Worm (Caenorhabditis elegans) whole organism, mixed stage, embryonic: ENCODE data around the gene Y39A3B.1.

Experiments
- blmp-1 ChIP-seq: fragments of 150-350 bp; optimal IDR thresholded peaks from 2 replicates; lab custom pipeline; 2014; ENCODE audit warnings: missing biosample characterization, missing genetic modification characterization
- cnd-1 ChIP-seq: fragments of 200-800 bp; sonication (Bioruptor generic); optimal IDR thresholded peaks from 2 replicates; lab custom pipeline; 2018; ENCODE audit warnings: mild to moderate bottlenecking, missing genetic modification characterization, missing compliant biosample characterization
- lin-13 ChIP-seq: fragments of 150-350 bp; optimal IDR thresholded peaks from 2 replicates; lab custom pipeline; 2014; ENCODE audit warnings: missing biosample characterization, missing genetic modification characterization
- lsy-2 ChIP-seq: fragments of 150-350 bp; optimal IDR thresholded peaks from 2 replicates; lab custom pipeline; 2014; ENCODE audit warnings: missing biosample characterization, missing genetic modification characterization
- mep-1 ChIP-seq: fragments of 150-350 bp; optimal IDR thresholded peaks from 2 replicates; lab custom pipeline; 2017; ENCODE audit warnings: missing biosample characterization, missing genetic modification reagents, missing genetic modification characterization, inconsistent platforms
- nhr-28 ChIP-seq: fragments of 150-350 bp; optimal IDR thresholded peaks from 2 replicates; lab custom pipeline; 2014; ENCODE audit warnings: missing biosample characterization, missing genetic modification characterization
- nhr-76 ChIP-seq: sonication (generic microtip); optimal IDR thresholded peaks from 2 replicates; lab custom pipeline; 2017; ENCODE audit warnings: missing biosample characterization, missing genetic modification characterization
- pha-4 ChIP-seq: fragments of 150-350 bp; optimal IDR thresholded peaks from 2 replicates; lab custom pipeline; 2018; ENCODE audit warnings: missing biosample characterization, missing genetic modification reagents, missing genetic modification characterization
- unc-62 ChIP-seq: fragments of 150-350 bp; optimal IDR thresholded peaks from 2 replicates; lab custom pipeline; 2014; ENCODE audit warnings: missing biosample characterization, missing genetic modification reagents, missing genetic modification characterization
- ztf-11 ChIP-seq: fragments of 150-350 bp; optimal IDR thresholded peaks from 2 replicates; lab custom pipeline; 2014; ENCODE audit warnings: missing biosample characterization, missing genetic modification characterization

DNA sequence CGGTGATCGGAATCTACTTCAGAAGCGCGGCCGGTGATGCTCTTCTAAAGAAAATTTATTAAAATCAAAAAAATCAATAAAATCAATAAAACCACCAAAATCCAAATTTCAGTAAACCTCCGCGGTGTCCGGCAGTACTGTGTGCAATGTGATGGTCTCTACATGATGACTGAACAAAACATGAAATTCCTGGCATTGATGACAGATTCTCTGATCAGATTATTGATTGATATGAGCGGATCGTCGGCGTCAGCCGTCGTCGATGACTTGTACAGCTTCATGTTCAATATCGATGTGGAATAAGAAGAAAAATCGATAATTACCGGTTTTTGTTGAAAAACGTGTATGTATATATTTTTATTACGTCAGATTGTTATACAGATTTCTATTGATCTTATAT, 3.1 kb downstream of the Y39A3B.1 start:
- TF ChIP-seq mep-1 (tag; lab: Kevin White, UChicago) (no peak), lsy-2 (tag; lab: Kevin White, UChicago) (no peak), cnd-1 (no peak), nhr-76 (no peak), lin-13 (tag; lab: Kevin White, UChicago) (no peak), blmp-1 (tag; lab: Kevin White, UChicago) (no peak), nhr-28 (tag; lab: Kevin White, UChicago) (no peak), ztf-11 (no peak), unc-62 (GFP tag; lab: Kevin White, UChicago) (no peak), pha-4 (no peak)
